Worm (Caenorhabditis elegans) whole organism, early embryonic: ENCODE results near the gene Y38A10A.2.
A peak's percentile ranks its signal among the peaks of the same experiment; 100 is the strongest.

Source experiments
- B0310.2 ChIP-seq: sonication (generic microtip); optimal IDR thresholded peaks from 2 replicates; lab custom pipeline; 2016; ENCODE audit warnings: mild to moderate bottlenecking, missing genetic modification characterization, missing compliant biosample characterization
- F13C5.2 ChIP-seq: sonication (generic microtip); optimal IDR thresholded peaks from 2 replicates; lab custom pipeline; 2017; ENCODE audit warnings: mild to moderate bottlenecking, missing genetic modification characterization, inconsistent platforms, missing compliant biosample characterization
- aly-1 ChIP-seq: sonication (generic microtip); optimal IDR thresholded peaks from 2 replicates; lab custom pipeline; 2016; ENCODE audit warnings: missing genetic modification characterization, missing compliant biosample characterization
- ama-1 ChIP-seq: fragments of 150-350 bp; optimal IDR thresholded peaks from 2 replicates; lab custom pipeline; 2014
- ceh-13 ChIP-seq: fragments of 200-800 bp; sonication (Bioruptor generic); optimal IDR thresholded peaks from 2 replicates; lab custom pipeline; 2018; ENCODE audit warnings: mild to moderate bottlenecking, missing genetic modification characterization, missing compliant biosample characterization
- ceh-36 ChIP-seq: sonication (generic microtip); optimal IDR thresholded peaks from 2 replicates; lab custom pipeline; 2016; ENCODE audit warnings: missing genetic modification characterization, inconsistent platforms, missing compliant biosample characterization
- ets-7 ChIP-seq: sonication (generic microtip); optimal IDR thresholded peaks from 2 replicates; lab custom pipeline; 2016; ENCODE audit warnings: missing genotype, missing genetic modification characterization, missing compliant biosample characterization
- flt-1 ChIP-seq: fragments of 200-800 bp; sonication (Bioruptor generic); IDR thresholded peaks from 2 replicates; pipeline ENCODE4 v1.3.6; 2022; ENCODE audit warnings: missing genetic modification characterization, missing compliant biosample characterization
- hmbx-1 ChIP-seq: sonication (generic microtip); optimal IDR thresholded peaks from 2 replicates; lab custom pipeline; 2016; ENCODE audit warnings: mild to moderate bottlenecking, missing genetic modification characterization, missing compliant biosample characterization
- hmg-4 ChIP-seq: fragments of 200-800 bp; sonication (Bioruptor generic); optimal IDR thresholded peaks from 2 replicates; lab custom pipeline; 2018; ENCODE audit warnings: mild to moderate bottlenecking, missing genetic modification characterization, missing compliant biosample characterization
- hnd-1 ChIP-seq: sonication (generic microtip); optimal IDR thresholded peaks from 2 replicates; lab custom pipeline; 2016; ENCODE audit warnings: missing genetic modification characterization, missing compliant biosample characterization
- pes-1 ChIP-seq: fragments of 200-800 bp; sonication (Bioruptor generic); IDR thresholded peaks from 2 replicates; pipeline ENCODE4 v1.3.6; 2022; ENCODE audit warnings: missing genetic modification reagents, missing genetic modification characterization, missing compliant biosample characterization
- scrt-1 ChIP-seq: fragments of 200-800 bp; sonication (Bioruptor generic); IDR thresholded peaks from 2 replicates; pipeline ENCODE4 v1.3.6; 2022; ENCODE audit warnings: missing genetic modification characterization, missing compliant biosample characterization
- sea-1 ChIP-seq: fragments of 200-800 bp; sonication (Bioruptor generic); conservative IDR thresholded peaks from 2 replicates; pipeline ENCODE4 v1.3.6; 2022; ENCODE audit warnings: missing genetic modification characterization, missing compliant biosample characterization
- tbx-11 ChIP-seq: fragments of 200-800 bp; sonication (Bioruptor generic); IDR thresholded peaks from 2 replicates; pipeline ENCODE4 v1.3.6; 2022; ENCODE audit warnings: missing genetic modification characterization, missing compliant biosample characterization
- tbx-37 ChIP-seq: fragments of 200-800 bp; sonication (Bioruptor generic); conservative IDR thresholded peaks from 2 replicates; pipeline ENCODE4 v1.3.6; 2022; ENCODE audit warnings: missing genetic modification reagents, missing genetic modification characterization, missing compliant biosample characterization
- tra-4 ChIP-seq: sonication (generic microtip); optimal IDR thresholded peaks from 2 replicates; lab custom pipeline; 2017; ENCODE audit warnings: missing genetic modification characterization, missing compliant biosample characterization

Y38A10A.2 gene

DNA sequence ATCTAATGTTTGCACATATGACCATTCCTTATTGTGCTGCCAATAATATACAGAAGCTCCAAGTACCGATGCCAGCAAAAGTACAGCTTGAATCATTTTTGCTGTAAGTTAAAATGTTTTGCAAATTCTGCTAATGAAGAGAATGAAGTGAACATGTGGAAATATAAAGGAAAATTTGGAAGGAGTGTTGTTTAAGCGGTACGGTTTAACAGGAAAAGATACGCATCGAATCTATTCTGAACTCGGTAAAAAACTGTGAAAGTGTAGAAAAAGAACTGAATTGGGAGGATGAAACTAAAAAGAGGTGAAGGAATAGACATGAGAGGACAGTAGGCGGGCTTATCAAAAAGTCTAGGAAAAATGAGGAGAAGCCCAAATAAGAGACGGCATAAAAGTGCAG, at the start of gene Y38A10A.2:
Gene Y38A10A.2, minus strand, starts transcription at position 101 of the 400 bp plus-strand sequence.
- no peak for TF ChIP-seq ets-7 (tag; lab: Kevin White, UChicago)
- no peak for TF ChIP-seq B0310.2 (tag; lab: Kevin White, UChicago)
- TF ChIP-seq tra-4 (tag; lab: Kevin White, UChicago): no peak
- no peak for TF ChIP-seq sea-1 (GFP tag; lab: Robert Waterston, UW)
- no peak for TF ChIP-seq scrt-1 (GFP tag; lab: Robert Waterston, UW)
- no peak for TF ChIP-seq hnd-1 (tag; lab: Kevin White, UChicago)
- TF ChIP-seq tbx-37: no peak
- TF ChIP-seq hmg-4: no peak
- TF ChIP-seq ceh-36 (tag; lab: Kevin White, UChicago): no peak
- TF ChIP-seq hmbx-1 (tag; lab: Kevin White, UChicago): no peak
- no peak for TF ChIP-seq ama-1
- TF ChIP-seq pes-1 (GFP tag; lab: Robert Waterston, UW): no peak
- no peak for TF ChIP-seq F13C5.2 (tag; lab: Kevin White, UChicago)
- TF ChIP-seq tbx-11 (GFP tag; lab: Robert Waterston, UW): no peak
- TF ChIP-seq ceh-13 (GFP tag; lab: Kevin White, UChicago): no peak
- no peak for TF ChIP-seq flt-1
- no peak for TF ChIP-seq aly-1

DNA sequence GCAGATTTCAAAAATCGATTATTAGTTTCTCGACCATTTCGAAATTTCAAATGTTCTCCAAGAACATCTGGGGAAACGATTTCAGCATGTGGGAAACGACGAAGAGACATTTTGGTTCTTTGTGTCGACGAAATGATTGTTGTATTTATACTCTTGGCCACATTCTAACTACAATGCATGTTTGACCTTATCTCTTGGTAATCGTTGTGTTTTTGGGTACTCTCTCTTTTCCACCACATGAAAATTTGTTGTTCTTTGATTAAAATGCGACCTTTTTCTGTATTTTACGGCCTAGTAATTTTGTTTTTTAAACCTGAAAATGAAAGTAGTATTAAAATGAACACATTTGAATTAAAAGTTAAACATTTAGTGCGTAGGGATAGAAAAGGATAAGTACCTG, 49.6 kb upstream of the Y38A10A.2 start, which contains the start of gene F17A9.5:
Gene F17A9.5, minus strand, starts transcription at position 175 of the 400 bp plus-strand sequence.
- TF ChIP-seq tbx-11 (GFP tag; lab: Robert Waterston, UW) (no peak), ceh-36 (tag; lab: Kevin White, UChicago) (no peak), hmbx-1 (tag; lab: Kevin White, UChicago) (no peak), aly-1 (no peak), flt-1 (no peak), ama-1 (no peak), scrt-1 (GFP tag; lab: Robert Waterston, UW) (no peak), pes-1 (GFP tag; lab: Robert Waterston, UW) (no peak), hmg-4 (no peak), ets-7 (tag; lab: Kevin White, UChicago) (no peak), F13C5.2 (tag; lab: Kevin White, UChicago) (no peak), sea-1 (GFP tag; lab: Robert Waterston, UW) (no peak), tra-4 (tag; lab: Kevin White, UChicago) (no peak), B0310.2 (tag; lab: Kevin White, UChicago) (no peak), ceh-13 (GFP tag; lab: Kevin White, UChicago) (no peak)

DNA sequence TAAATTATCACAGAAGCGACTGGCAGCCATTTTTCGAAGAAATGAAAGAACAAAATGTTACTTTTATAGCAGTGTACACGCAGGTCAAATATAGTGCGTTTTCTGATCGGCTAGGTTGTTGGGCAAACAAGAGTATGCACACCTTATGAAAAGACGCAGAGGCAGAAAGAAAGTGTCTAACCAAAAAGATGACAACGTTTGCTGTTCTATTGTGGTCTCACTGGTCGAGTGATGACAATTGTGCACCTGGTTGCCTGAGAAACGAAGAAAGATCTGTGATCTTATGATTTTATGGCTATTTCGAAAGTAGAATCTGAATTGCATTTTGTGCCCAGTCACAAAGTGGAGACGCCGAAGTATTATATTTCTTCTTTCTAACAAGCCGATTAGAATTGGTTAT, 47.3 kb upstream of the Y38A10A.2 start, which contains the start of gene F17A9.4:
Gene F17A9.4, minus strand, starts transcription at position 97 of the 400 bp plus-strand sequence.
- no peak for TF ChIP-seq pes-1 (GFP tag; lab: Robert Waterston, UW)

DNA sequence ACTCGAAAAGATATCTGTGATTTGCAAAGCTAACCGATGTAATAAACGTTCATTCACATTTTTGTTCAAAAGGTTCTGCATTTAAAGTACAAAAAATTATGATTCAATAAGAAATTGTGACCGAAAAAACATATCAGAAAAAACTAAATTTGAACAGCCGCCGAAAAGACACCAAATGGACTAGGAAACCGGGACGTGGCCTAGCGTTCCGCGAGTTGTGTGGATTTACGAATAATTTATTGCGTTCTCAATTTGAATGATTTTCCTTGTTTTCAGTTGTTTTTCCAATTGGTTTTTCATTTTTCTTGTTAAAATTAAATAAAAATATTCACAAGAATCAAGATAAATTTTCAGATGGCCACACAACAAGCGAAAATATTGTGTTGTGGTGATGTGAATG, 44.2 kb upstream of the Y38A10A.2 start, which contains the start of gene cwf-19L1:
Gene cwf-19L1, plus strand, starts transcription at position 355 of the 400 bp plus-strand sequence.
- no peak for TF ChIP-seq hmg-4
- TF ChIP-seq flt-1: no peak
- no peak for TF ChIP-seq B0310.2 (tag; lab: Kevin White, UChicago)
- no peak for TF ChIP-seq hmbx-1 (tag; lab: Kevin White, UChicago)
- TF ChIP-seq pes-1 (GFP tag; lab: Robert Waterston, UW): peak; percentile 68
- no peak for TF ChIP-seq sea-1 (GFP tag; lab: Robert Waterston, UW)
- no peak for TF ChIP-seq ets-7 (tag; lab: Kevin White, UChicago)
- TF ChIP-seq aly-1: no peak
- TF ChIP-seq tbx-37: peak; percentile 71
- no peak for TF ChIP-seq ama-1

DNA sequence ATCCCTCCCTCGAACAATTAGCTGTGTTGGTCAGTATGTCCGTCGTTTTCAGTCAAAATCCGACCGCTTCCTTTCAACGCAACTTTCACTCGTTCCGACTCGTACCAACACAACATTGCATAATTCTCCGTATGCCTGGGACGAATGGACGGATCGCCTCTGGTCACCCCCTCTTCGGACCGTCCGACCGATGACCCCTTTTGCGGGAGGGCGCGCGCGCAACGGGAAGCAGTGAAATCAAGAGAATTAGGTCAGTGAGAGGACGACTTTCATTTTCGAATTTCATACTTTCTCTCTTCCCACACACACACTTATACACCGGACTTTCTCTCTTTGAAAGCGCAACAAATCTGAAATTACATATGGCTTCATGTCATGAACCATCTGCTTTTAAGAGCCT, 42.1 kb upstream of the Y38A10A.2 start, which contains the start of gene atf-8:
Gene atf-8, plus strand, starts transcription at position 234 of the 400 bp plus-strand sequence.
- TF ChIP-seq tra-4 (tag; lab: Kevin White, UChicago): no peak
- no peak for TF ChIP-seq B0310.2 (tag; lab: Kevin White, UChicago)
- no peak for TF ChIP-seq hmbx-1 (tag; lab: Kevin White, UChicago)
- TF ChIP-seq ama-1: no peak
- TF ChIP-seq sea-1 (GFP tag; lab: Robert Waterston, UW): no peak
- TF ChIP-seq tbx-37: no peak
- TF ChIP-seq ets-7 (tag; lab: Kevin White, UChicago): no peak
- TF ChIP-seq hnd-1 (tag; lab: Kevin White, UChicago): no peak
- TF ChIP-seq hmg-4: no peak
- no peak for TF ChIP-seq ceh-13 (GFP tag; lab: Kevin White, UChicago)
- TF ChIP-seq pes-1 (GFP tag; lab: Robert Waterston, UW): no peak
- no peak for TF ChIP-seq flt-1
- TF ChIP-seq scrt-1 (GFP tag; lab: Robert Waterston, UW): no peak
- TF ChIP-seq ceh-36 (tag; lab: Kevin White, UChicago): no peak
- no peak for TF ChIP-seq aly-1
- TF ChIP-seq F13C5.2 (tag; lab: Kevin White, UChicago): no peak

DNA sequence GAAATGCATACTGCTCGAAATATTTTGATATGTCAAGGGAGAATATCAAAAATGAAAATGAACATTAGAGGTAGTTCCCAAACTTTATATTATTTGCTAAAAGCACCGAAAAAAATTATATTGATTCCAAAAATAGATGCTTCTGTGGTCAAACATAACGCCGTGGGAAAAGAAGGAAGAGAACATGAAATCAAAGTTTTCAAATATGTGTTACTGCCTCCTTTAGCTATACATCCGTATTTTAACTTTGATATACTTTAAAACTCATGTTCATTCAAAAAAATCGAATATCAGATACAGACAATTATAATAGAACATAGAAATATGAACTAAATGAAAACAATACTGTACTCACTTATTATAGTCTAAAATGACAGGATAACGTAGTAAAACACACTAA, 40.2 kb upstream of the Y38A10A.2 start, which contains the start of gene Y38A10A.11:
Gene Y38A10A.11, minus strand, starts transcription at position 101 of the 400 bp plus-strand sequence.
- TF ChIP-seq tbx-37: no peak
- no peak for TF ChIP-seq ceh-13 (GFP tag; lab: Kevin White, UChicago)
- no peak for TF ChIP-seq ama-1
- no peak for TF ChIP-seq aly-1
- no peak for TF ChIP-seq B0310.2 (tag; lab: Kevin White, UChicago)
- no peak for TF ChIP-seq sea-1 (GFP tag; lab: Robert Waterston, UW)
- TF ChIP-seq hnd-1 (tag; lab: Kevin White, UChicago): no peak
- no peak for TF ChIP-seq F13C5.2 (tag; lab: Kevin White, UChicago)

DNA sequence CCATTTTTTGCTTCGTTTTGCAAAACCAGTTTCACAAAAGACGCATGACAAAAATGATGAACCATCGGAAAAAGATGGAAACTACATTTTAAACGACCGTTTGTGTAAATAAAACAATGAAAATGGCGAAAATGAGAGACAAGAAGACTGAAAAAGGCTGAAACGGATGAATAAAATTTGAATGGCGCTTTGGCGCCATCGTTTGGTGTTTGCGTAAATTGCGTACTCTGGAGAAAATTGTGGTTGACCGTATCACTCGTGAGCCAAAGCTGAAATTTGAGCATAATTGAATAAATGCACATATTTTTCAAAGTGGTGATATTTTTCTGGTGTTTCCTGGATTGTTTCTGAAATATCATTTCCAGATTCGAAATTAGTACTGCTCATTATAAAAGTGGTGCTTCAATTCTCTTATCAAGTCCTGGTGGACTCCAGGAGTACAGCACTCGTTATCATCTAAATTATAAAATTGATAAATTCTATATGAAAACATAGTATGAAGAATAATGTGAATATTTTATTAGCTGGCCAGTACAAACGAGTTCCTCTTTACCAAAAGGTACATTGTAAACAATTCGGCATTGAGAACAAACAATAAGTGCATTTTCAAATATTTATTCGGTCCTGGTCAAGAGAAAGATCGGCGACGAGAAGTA, 38.1 kb upstream of the Y38A10A.2 start:
- TF ChIP-seq scrt-1 (GFP tag; lab: Robert Waterston, UW) (no peak), ama-1 (no peak), F13C5.2 (tag; lab: Kevin White, UChicago) (no peak), tbx-37 (no peak), hmg-4 (no peak), ets-7 (tag; lab: Kevin White, UChicago) (no peak), ceh-36 (tag; lab: Kevin White, UChicago) (no peak), flt-1 (no peak), sea-1 (GFP tag; lab: Robert Waterston, UW) (no peak), B0310.2 (tag; lab: Kevin White, UChicago) (no peak), ceh-13 (GFP tag; lab: Kevin White, UChicago) (no peak), aly-1 (no peak), tra-4 (tag; lab: Kevin White, UChicago) (no peak), hnd-1 (tag; lab: Kevin White, UChicago) (no peak), hmbx-1 (tag; lab: Kevin White, UChicago) (no peak), tbx-11 (GFP tag; lab: Robert Waterston, UW) (no peak)
